Worm (Caenorhabditis elegans) whole organism, late embryonic: ENCODE measurements around the gene F38B6.7.
A peak's percentile ranks its signal among the peaks of the same experiment; 100 is the strongest.

Source experiments
- fkh-6 ChIP-seq: sonication (generic microtip); optimal IDR thresholded peaks from 2 replicates; lab custom pipeline; 2016; ENCODE audit warnings: missing genetic modification characterization, missing compliant biosample characterization
- hlh-30 ChIP-seq: sonication (generic microtip); optimal IDR thresholded peaks from 2 replicates; lab custom pipeline; 2017; ENCODE audit warnings: antibody characterized with exemption, missing genetic modification characterization, missing compliant biosample characterization; ENCODE audit not compliant: insufficient read depth
- tbx-2 ChIP-seq: sonication (generic microtip); optimal IDR thresholded peaks from 2 replicates; lab custom pipeline; 2016; ENCODE audit warnings: missing genetic modification characterization, missing compliant biosample characterization

- no peak for TF ChIP-seq tbx-2 (tag; lab: Kevin White, UChicago)
- peak; percentile 6 for TF ChIP-seq hlh-30 (tag; lab: Kevin White, UChicago)
- no peak for TF ChIP-seq fkh-6 (tag; lab: Kevin White, UChicago)
Observed at ce11 chrX:6739034-6740008, 41.2 kb upstream of the F38B6.7 start.
